Worm (Caenorhabditis elegans) whole organism, midembryonic: Measurements from ENCODE around the gene Y102A11A.5.

Source experiments
- T22C8.4 ChIP-seq: fragments of 200-800 bp; sonication (Bioruptor generic); IDR thresholded peaks from 2 replicates; pipeline ENCODE4 v1.3.6; 2022; ENCODE audit warnings: missing genetic modification characterization, missing compliant biosample characterization
- cog-1 ChIP-seq: sonication (generic microtip); optimal IDR thresholded peaks from 2 replicates; lab custom pipeline; 2016; ENCODE audit warnings: missing genetic modification characterization, missing compliant biosample characterization
- flt-1 ChIP-seq: fragments of 200-800 bp; sonication (Bioruptor generic); IDR thresholded peaks from 2 replicates; pipeline ENCODE4 v1.3.6; 2022; ENCODE audit warnings: missing genetic modification characterization, missing compliant biosample characterization
- klf-2 ChIP-seq: fragments of 200-800 bp; sonication (Bioruptor generic); conservative IDR thresholded peaks from 2 replicates; pipeline ENCODE4 v1.3.6; 2022; ENCODE audit warnings: missing genetic modification reagents, missing genetic modification characterization, missing compliant biosample characterization
- med-1 ChIP-seq: sonication (generic microtip); optimal IDR thresholded peaks from 2 replicates; lab custom pipeline; 2017; ENCODE audit warnings: missing genetic modification characterization, mild to moderate bottlenecking, missing compliant biosample characterization, antibody characterized with exemption, missing genetic modification reagents; ENCODE audit not compliant: insufficient read depth
- ref-1 ChIP-seq: fragments of 200-800 bp; sonication (Bioruptor generic); conservative IDR thresholded peaks from 2 replicates; pipeline ENCODE4 v1.3.6; 2022; ENCODE audit warnings: missing genetic modification reagents, missing genetic modification characterization, missing compliant biosample characterization
- tab-1 ChIP-seq: fragments of 200-800 bp; sonication (Bioruptor generic); IDR thresholded peaks from 2 replicates; pipeline ENCODE4 v1.3.6; 2022; ENCODE audit warnings: missing genetic modification characterization, missing compliant biosample characterization
- ztf-23 ChIP-seq: fragments of 200-800 bp; sonication (Bioruptor generic); IDR thresholded peaks from 2 replicates; pipeline ENCODE4 v1.3.6; 2022; ENCODE audit warnings: missing genetic modification reagents, missing genetic modification characterization, missing compliant biosample characterization
- ztf-29 ChIP-seq: fragments of 200-800 bp; sonication (Bioruptor generic); IDR thresholded peaks from 2 replicates; pipeline ENCODE4 v1.3.6; 2022; ENCODE audit warnings: missing genetic modification reagents, missing genetic modification characterization, missing compliant biosample characterization

Gene Y102A11A.5

DNA sequence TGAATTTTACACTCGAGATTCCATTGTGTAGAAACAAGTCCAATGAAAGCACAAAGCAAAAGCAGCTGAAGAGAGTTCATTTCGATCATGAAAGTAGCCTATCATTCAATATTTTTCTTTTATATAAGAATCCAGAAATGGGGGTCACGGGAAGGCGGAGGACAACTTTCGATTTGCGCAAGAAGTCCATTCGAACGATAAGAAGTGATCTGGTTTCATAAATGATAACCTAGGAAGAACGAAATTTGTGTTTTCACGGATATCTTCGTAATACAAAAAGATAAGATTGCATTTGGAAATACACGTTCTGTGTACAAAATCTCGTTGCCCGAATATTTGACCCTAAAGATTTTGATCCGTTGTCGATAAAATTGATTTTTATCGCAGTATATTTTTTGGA is at the start of gene Y102A11A.5:
Y102A11A.5 (minus strand) TSS at position 175 of the 400 bp plus-strand sequence.
- TF ChIP-seq flt-1 (GFP tag; lab: Robert Waterston, UW) (no peak), klf-2 (GFP tag; lab: Robert Waterston, UW) (no peak)

DNA sequence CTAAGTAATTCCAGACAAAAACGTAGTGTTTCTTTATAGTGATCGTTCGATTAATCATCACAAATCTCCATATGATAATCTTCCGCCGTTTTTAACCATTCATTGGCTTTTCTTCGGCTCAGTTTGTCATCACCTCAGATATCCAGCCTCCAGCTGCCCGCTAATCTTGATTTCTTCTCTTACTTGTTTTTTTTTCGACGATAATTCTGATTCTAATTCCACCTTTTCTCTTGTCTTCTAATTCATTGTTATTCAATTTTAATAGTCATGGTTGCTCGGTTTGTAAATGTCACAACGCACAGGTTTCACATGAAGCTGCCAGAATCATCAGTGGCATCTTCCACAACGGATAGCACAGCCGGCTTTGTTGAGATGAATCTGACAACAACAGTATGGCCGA is 48.1 kb upstream of the Y102A11A.5 start, which contains the start of gene F49H12.4:
F49H12.4 (plus strand) TSS at position 301 of the 400 bp plus-strand sequence.
- no peak for TF ChIP-seq ztf-29 (GFP tag; lab: Robert Waterston, UW)
- TF ChIP-seq cog-1 (tag; lab: Kevin White, UChicago): no peak
- no peak for TF ChIP-seq tab-1
- TF ChIP-seq ztf-23: no peak
- TF ChIP-seq klf-2 (GFP tag; lab: Robert Waterston, UW): no peak

- TF ChIP-seq med-1 (GFP tag; lab: Kevin White, UChicago) (no peak), klf-2 (GFP tag; lab: Robert Waterston, UW) (no peak), ref-1 (GFP tag; lab: Robert Waterston, UW) (no peak), flt-1 (GFP tag; lab: Robert Waterston, UW) (no peak), T22C8.4 (no peak), cog-1 (tag; lab: Kevin White, UChicago) (no peak), ztf-29 (GFP tag; lab: Robert Waterston, UW) (no peak), tab-1 (no peak)
These were observed 47.4 kb upstream of the Y102A11A.5 start for ce11 chrX:2078822-2079221.

ce11 chrX:2075169-2075568 is 43.8 kb upstream of the Y102A11A.5 start:
- no peak for TF ChIP-seq cog-1 (tag; lab: Kevin White, UChicago)
- no peak for TF ChIP-seq flt-1 (GFP tag; lab: Robert Waterston, UW)
- TF ChIP-seq klf-2 (GFP tag; lab: Robert Waterston, UW): no peak
- TF ChIP-seq ref-1 (GFP tag; lab: Robert Waterston, UW): no peak
- TF ChIP-seq T22C8.4: no peak
- TF ChIP-seq ztf-29 (GFP tag; lab: Robert Waterston, UW): no peak
- TF ChIP-seq tab-1: no peak

DNA sequence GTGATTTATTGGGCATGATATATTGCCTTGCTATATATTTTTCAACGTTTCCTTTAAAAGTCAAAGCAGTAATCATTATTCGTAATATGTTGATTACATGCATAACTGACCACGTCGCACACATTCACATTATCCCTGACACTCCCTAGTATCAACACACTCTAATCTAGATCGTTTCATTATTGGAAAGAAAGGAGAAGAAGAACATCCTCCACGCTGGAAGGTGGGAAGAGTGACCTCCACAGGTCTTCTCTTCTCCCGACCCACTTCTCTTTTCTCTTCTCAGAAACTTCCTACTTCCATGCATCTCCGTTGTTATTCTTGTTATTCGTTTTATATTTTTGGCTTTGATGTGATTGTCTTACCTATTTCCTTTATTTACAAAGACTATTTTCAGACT is 42.7 kb upstream of the Y102A11A.5 start, which contains the start of gene txdc-12.2:
txdc-12.2 (plus strand) TSS at position 396 of the 400 bp plus-strand sequence.
- no peak for TF ChIP-seq tab-1
- TF ChIP-seq med-1 (GFP tag; lab: Kevin White, UChicago): no peak
- no peak for TF ChIP-seq ztf-29 (GFP tag; lab: Robert Waterston, UW)
- no peak for TF ChIP-seq flt-1 (GFP tag; lab: Robert Waterston, UW)

ce11 chrX:2071392-2072001 is 40.1 kb upstream of the Y102A11A.5 start:
- TF ChIP-seq ztf-23: no peak
- TF ChIP-seq flt-1 (GFP tag; lab: Robert Waterston, UW): no peak
- TF ChIP-seq cog-1 (tag; lab: Kevin White, UChicago): peak; percentile 21
- no peak for TF ChIP-seq ref-1 (GFP tag; lab: Robert Waterston, UW)

ce11 chrX:2070418-2070996 is 39.1 kb upstream of the Y102A11A.5 start, which contains the start of gene acl-4:
Gene acl-4 (minus strand): TSS chrX:2070444.
- no peak for TF ChIP-seq tab-1
- TF ChIP-seq ref-1 (GFP tag; lab: Robert Waterston, UW): no peak
- no peak for TF ChIP-seq klf-2 (GFP tag; lab: Robert Waterston, UW)
- no peak for TF ChIP-seq ztf-29 (GFP tag; lab: Robert Waterston, UW)
- no peak for TF ChIP-seq ztf-23
- TF ChIP-seq T22C8.4: no peak
- TF ChIP-seq med-1 (GFP tag; lab: Kevin White, UChicago): no peak
- no peak for TF ChIP-seq flt-1 (GFP tag; lab: Robert Waterston, UW)

- TF ChIP-seq cog-1 (tag; lab: Kevin White, UChicago) (no peak), T22C8.4 (no peak), tab-1 (no peak), ztf-29 (GFP tag; lab: Robert Waterston, UW) (no peak), klf-2 (GFP tag; lab: Robert Waterston, UW) (no peak), flt-1 (GFP tag; lab: Robert Waterston, UW) (no peak), ref-1 (GFP tag; lab: Robert Waterston, UW) (no peak), ztf-23 (no peak), med-1 (GFP tag; lab: Kevin White, UChicago) (no peak)
These were observed 36.9 kb upstream of the Y102A11A.5 start for ce11 chrX:2068294-2068693.

DNA sequence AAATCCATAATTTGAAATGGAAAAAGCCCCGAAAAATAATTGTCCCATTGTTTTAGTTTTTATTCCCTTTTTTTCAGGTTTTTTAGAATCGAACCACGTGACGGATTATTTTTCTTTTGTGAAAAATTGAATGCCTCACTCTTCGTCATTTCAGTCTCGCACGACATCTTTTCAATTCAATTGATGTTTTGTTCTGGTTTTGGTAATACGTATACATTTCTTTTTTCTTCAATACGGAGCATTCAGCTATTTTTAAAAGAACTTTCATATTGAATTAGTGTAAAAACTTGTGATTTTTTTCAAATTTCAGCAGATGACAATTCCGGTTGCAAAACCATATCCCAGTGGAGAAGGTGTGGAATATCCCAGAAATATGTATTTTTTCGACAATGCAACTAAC is 33.3 kb upstream of the Y102A11A.5 start, which contains the start of gene F49H12.7:
F49H12.7 (plus strand) TSS at position 301 of the 400 bp plus-strand sequence.
- TF ChIP-seq med-1 (GFP tag; lab: Kevin White, UChicago): no peak
- no peak for TF ChIP-seq klf-2 (GFP tag; lab: Robert Waterston, UW)
- TF ChIP-seq cog-1 (tag; lab: Kevin White, UChicago): no peak

- TF ChIP-seq ztf-23 (0 out of 2 replicates have a peak, but pooled peaks have one; percentile 30), ref-1 (GFP tag; lab: Robert Waterston, UW) (0 out of 2 replicates have a peak, but pooled peaks have one; percentile 25), klf-2 (GFP tag; lab: Robert Waterston, UW) (0 out of 2 replicates have a peak, but pooled peaks have one; percentile 52), tab-1 (peak; percentile 77), flt-1 (GFP tag; lab: Robert Waterston, UW) (peak; percentile 66; the same call in 1 of the 2 replicates), T22C8.4 (0 out of 2 replicates have a peak, but pooled peaks have one; percentile 19)
These were observed 27.3 kb upstream of the Y102A11A.5 start for ce11 chrX:2058498-2059349.
